Worm (Caenorhabditis elegans) whole organism, L2 larva: ENCODE data around the gene srh-304.

Experiments used
- C34F6.9 ChIP-seq: fragments of 150-350 bp; optimal IDR thresholded peaks from 2 replicates; lab custom pipeline; 2014; ENCODE audit warnings: missing biosample characterization, missing genetic modification characterization
- F13H6.1 ChIP-seq: sonication (generic microtip); optimal IDR thresholded peaks from 2 replicates; lab custom pipeline; 2016; ENCODE audit warnings: missing genetic modification characterization, missing compliant biosample characterization
- R02D3.7 ChIP-seq: fragments of 150-350 bp; optimal IDR thresholded peaks from 2 replicates; lab custom pipeline; 2014; ENCODE audit warnings: missing biosample characterization, missing genetic modification characterization
- Y55F3AM.14 ChIP-seq: fragments of 200-800 bp; sonication (Bioruptor generic); optimal IDR thresholded peaks from 2 replicates; lab custom pipeline; 2018; ENCODE audit warnings: mild to moderate bottlenecking, missing genetic modification characterization, missing compliant biosample characterization
- ZK546.5 ChIP-seq: sonication (generic microtip); optimal IDR thresholded peaks from 2 replicates; lab custom pipeline; 2017; ENCODE audit warnings: missing biosample characterization, missing genetic modification characterization
- alr-1 ChIP-seq: fragments of 150-350 bp; optimal IDR thresholded peaks from 2 replicates; lab custom pipeline; 2014; ENCODE audit warnings: missing biosample characterization, missing genetic modification characterization
- aly-2 ChIP-seq: fragments of 150-350 bp; optimal IDR thresholded peaks from 2 replicates; lab custom pipeline; 2014; ENCODE audit warnings: missing biosample characterization, missing genetic modification characterization
- blmp-1 ChIP-seq: sonication (generic microtip); optimal IDR thresholded peaks from 2 replicates; lab custom pipeline; 2017; ENCODE audit warnings: missing genetic modification characterization, mild to moderate bottlenecking, missing compliant biosample characterization, antibody characterized with exemption, moderate library complexity; ENCODE audit not compliant: insufficient read depth
- ceh-16 ChIP-seq: fragments of 150-350 bp; optimal IDR thresholded peaks from 2 replicates; lab custom pipeline; 2014; ENCODE audit warnings: missing biosample characterization, missing genetic modification characterization
- ceh-82 ChIP-seq: fragments of 150-350 bp; optimal IDR thresholded peaks from 2 replicates; lab custom pipeline; 2014; ENCODE audit warnings: missing biosample characterization, missing genetic modification characterization
- crh-2 ChIP-seq: sonication (generic microtip); optimal IDR thresholded peaks from 2 replicates; lab custom pipeline; 2017; ENCODE audit warnings: missing biosample characterization, missing genetic modification characterization
- dmd-4 ChIP-seq: sonication (generic microtip); optimal IDR thresholded peaks from 2 replicates; lab custom pipeline; 2017; ENCODE audit warnings: missing biosample characterization, missing genetic modification characterization
- egl-27 ChIP-seq: sonication (generic microtip); optimal IDR thresholded peaks from 3 replicates; lab custom pipeline; 2017; ENCODE audit warnings: missing biosample characterization, missing genetic modification reagents, missing genetic modification characterization
- elt-1 ChIP-seq: fragments of 150-350 bp; optimal IDR thresholded peaks from 2 replicates; lab custom pipeline; 2014; ENCODE audit warnings: missing biosample characterization, missing genetic modification characterization
- fos-1 ChIP-seq: fragments of 150-350 bp; optimal IDR thresholded peaks from 2 replicates; lab custom pipeline; 2014; ENCODE audit warnings: missing biosample characterization, missing genetic modification characterization
- gmeb-1 ChIP-seq: fragments of 150-350 bp; optimal IDR thresholded peaks from 2 replicates; lab custom pipeline; 2014; ENCODE audit warnings: missing biosample characterization, missing genetic modification characterization
- lin-11 ChIP-seq: fragments of 150-350 bp; sonication (generic microtip); optimal IDR thresholded peaks from 2 replicates; lab custom pipeline; 2014; ENCODE audit warnings: missing biosample characterization, missing genetic modification characterization, inconsistent platforms, mixed read lengths
- lin-13 ChIP-seq: fragments of 150-350 bp; optimal IDR thresholded peaks from 2 replicates; lab custom pipeline; 2014; ENCODE audit warnings: missing biosample characterization, missing genetic modification reagents, missing genetic modification characterization
- lin-39 ChIP-seq: fragments of 150-350 bp; optimal IDR thresholded peaks from 2 replicates; lab custom pipeline; 2014; ENCODE audit warnings: missing biosample characterization, missing genetic modification reagents, missing genetic modification characterization
- lsy-2 ChIP-seq, 2 experiments: fragments of 150-350 bp in 1 of 2; sonication (generic microtip) in 1 of 2; optimal IDR thresholded peaks; 2 replicates each; lab custom pipeline; 2014 to 2017; ENCODE audit warnings: missing biosample characterization in 2 of 2, missing genetic modification characterization in 2 of 2
- mab-5 ChIP-seq: fragments of 150-350 bp; optimal IDR thresholded peaks from 2 replicates; lab custom pipeline; 2014; ENCODE audit warnings: missing biosample characterization, missing genetic modification characterization
- mbf-1 ChIP-seq: sonication (generic microtip); optimal IDR thresholded peaks from 2 replicates; lab custom pipeline; 2017; ENCODE audit warnings: missing biosample characterization, missing genetic modification characterization
- mdl-1 ChIP-seq, 2 experiments: fragments of 150-350 bp in 1 of 2; sonication (generic microtip) in 1 of 2; optimal IDR thresholded peaks; 2 replicates each; lab custom pipeline; 2017; ENCODE audit warnings: missing biosample characterization in 2 of 2, missing genetic modification characterization in 2 of 2
- nhr-10 ChIP-seq: sonication (generic microtip); optimal IDR thresholded peaks from 2 replicates; lab custom pipeline; 2017; ENCODE audit warnings: missing biosample characterization, missing genetic modification characterization
- nhr-11 ChIP-seq: fragments of 150-350 bp; optimal IDR thresholded peaks from 2 replicates; lab custom pipeline; 2014; ENCODE audit warnings: missing biosample characterization, missing genetic modification characterization
- nhr-12 ChIP-seq: fragments of 150-350 bp; optimal IDR thresholded peaks from 2 replicates; lab custom pipeline; 2014; ENCODE audit warnings: missing biosample characterization, missing genetic modification characterization
- nhr-129 ChIP-seq: fragments of 150-350 bp; optimal IDR thresholded peaks from 2 replicates; lab custom pipeline; 2014; ENCODE audit warnings: missing biosample characterization, missing genetic modification characterization
- nhr-21 ChIP-seq: fragments of 150-350 bp; optimal IDR thresholded peaks from 2 replicates; lab custom pipeline; 2014; ENCODE audit warnings: missing biosample characterization, missing genetic modification characterization
- nhr-23 ChIP-seq: fragments of 150-350 bp; optimal IDR thresholded peaks from 2 replicates; lab custom pipeline; 2014; ENCODE audit warnings: missing biosample characterization, missing genetic modification reagents, missing genetic modification characterization
- nhr-237 ChIP-seq: fragments of 150-350 bp; optimal IDR thresholded peaks from 2 replicates; lab custom pipeline; 2014; ENCODE audit warnings: missing biosample characterization, missing genetic modification characterization
- nhr-25 ChIP-seq: fragments of 150-350 bp; sonication (generic microtip); optimal IDR thresholded peaks from 3 replicates; lab custom pipeline; 2014; ENCODE audit warnings: missing biosample characterization, missing genetic modification characterization
- nhr-6 ChIP-seq: fragments of 150-350 bp; optimal IDR thresholded peaks from 2 replicates; lab custom pipeline; 2014; ENCODE audit warnings: missing biosample characterization, missing genetic modification characterization
- peb-1 ChIP-seq: fragments of 150-350 bp; optimal IDR thresholded peaks from 2 replicates; lab custom pipeline; 2014; ENCODE audit warnings: missing biosample characterization, missing genetic modification characterization
- sem-4 ChIP-seq: fragments of 150-350 bp; optimal IDR thresholded peaks from 2 replicates; lab custom pipeline; 2014; ENCODE audit warnings: missing biosample characterization, missing genetic modification reagents, missing genetic modification characterization
- skn-1 ChIP-seq: sonication (generic microtip); optimal IDR thresholded peaks from 2 replicates; lab custom pipeline; 2017; ENCODE audit warnings: missing biosample characterization, missing genetic modification characterization
- sma-3 ChIP-seq: sonication (generic microtip); optimal IDR thresholded peaks from 2 replicates; lab custom pipeline; 2016; ENCODE audit warnings: missing genetic modification reagents, missing genetic modification characterization, missing compliant biosample characterization
- sma-9 ChIP-seq, 2 experiments: fragments of 150-350 bp in 1 of 2; sonication (generic microtip) in 1 of 2; optimal IDR thresholded peaks; 2 replicates each; lab custom pipeline; 2014 to 2016; ENCODE audit warnings: missing genetic modification characterization in 2 of 2, mild to moderate bottlenecking in 1 of 2, missing biosample characterization in 1 of 2, missing compliant biosample characterization in 1 of 2, missing genetic modification reagents in 1 of 2, moderate library complexity in 1 of 2
- snpc-4 ChIP-seq: fragments of 150-350 bp; optimal IDR thresholded peaks from 2 replicates; lab custom pipeline; 2014; ENCODE audit warnings: missing biosample characterization, missing genetic modification characterization
- unc-39 ChIP-seq: fragments of 150-350 bp; optimal IDR thresholded peaks from 2 replicates; lab custom pipeline; 2014; ENCODE audit warnings: missing biosample characterization, missing genetic modification characterization
- unc-55 ChIP-seq: fragments of 150-350 bp; sonication (generic microtip); optimal IDR thresholded peaks from 3 replicates; lab custom pipeline; 2014; ENCODE audit warnings: missing biosample characterization, missing genetic modification reagents, missing genetic modification characterization
- zag-1 ChIP-seq: fragments of 150-350 bp; optimal IDR thresholded peaks from 2 replicates; lab custom pipeline; 2014; ENCODE audit warnings: missing biosample characterization, missing genetic modification characterization
- ztf-11 ChIP-seq: sonication (generic microtip); optimal IDR thresholded peaks from 2 replicates; lab custom pipeline; 2017; ENCODE audit warnings: missing biosample characterization, missing genetic modification characterization

srh-304 gene

DNA sequence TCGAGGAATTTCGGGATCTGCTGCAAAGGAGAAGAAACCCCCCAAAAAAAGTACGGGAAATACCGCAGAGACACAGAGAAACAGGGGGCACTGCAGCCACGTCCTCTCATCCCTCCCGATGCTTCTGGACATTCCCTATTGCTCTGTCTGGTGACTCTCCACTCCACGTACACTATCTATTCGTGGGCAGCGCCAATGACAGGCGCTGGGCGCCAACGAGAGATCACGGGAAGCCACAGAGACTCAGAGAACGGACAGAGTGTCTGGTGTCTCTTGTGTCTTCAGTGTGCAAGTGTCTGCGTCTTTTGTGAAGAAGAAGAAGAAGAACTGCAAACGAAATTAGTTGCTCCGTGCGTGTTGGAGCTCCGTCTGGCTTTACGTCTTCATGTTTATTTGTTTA, 29.5 kb downstream of the srh-304 start:
- TF ChIP-seq sem-4 (tag; lab: Kevin White, UChicago), result peak; percentile 55
- TF ChIP-seq lsy-2 (tag; optimal IDR thresholded peaks at IDR 0.05; lab: Kevin White, UChicago), result peak; percentile 72 to 91
- peak; percentile 80 for TF ChIP-seq egl-27 (tag; lab: Kevin White, UChicago)
- TF ChIP-seq C34F6.9 (tag; lab: Kevin White, UChicago), result peak; percentile 88
- peak; percentile 2 for TF ChIP-seq ztf-11 (tag; lab: Kevin White, UChicago)
- TF ChIP-seq zag-1 (tag; lab: Kevin White, UChicago), result peak; percentile 74
- TF ChIP-seq gmeb-1 (tag; lab: Kevin White, UChicago), result peak; percentile 52
- TF ChIP-seq blmp-1 (tag; lab: Kevin White, UChicago), result peak; percentile 29
- TF ChIP-seq snpc-4, result peak; percentile 76
- no peak for TF ChIP-seq dmd-4 (tag; lab: Kevin White, UChicago)
- peak; percentile 69 for TF ChIP-seq fos-1 (tag; lab: Kevin White, UChicago)
- peak; percentile 91 for TF ChIP-seq lin-11 (tag; lab: Kevin White, UChicago)
- peak; percentile 55 for TF ChIP-seq nhr-6
- TF ChIP-seq F13H6.1 (tag; lab: Kevin White, UChicago), result peak; percentile 94
- no peak for TF ChIP-seq nhr-23 (tag; lab: Kevin White, UChicago)
- peak; percentile 23 for TF ChIP-seq ceh-16 (tag; lab: Kevin White, UChicago)
- peak; percentile 72 for TF ChIP-seq sma-3
- peak; percentile 87 for TF ChIP-seq unc-55
- no peak for TF ChIP-seq R02D3.7 (tag; lab: Kevin White, UChicago)
- no peak for TF ChIP-seq nhr-11 (tag; lab: Kevin White, UChicago)
- TF ChIP-seq mdl-1 (tag; optimal IDR thresholded peaks at IDR 0.05; lab: Kevin White, UChicago), result peak; percentile 34 to 74
- peak; percentile 13 for TF ChIP-seq mab-5 (tag; lab: Kevin White, UChicago)
- TF ChIP-seq nhr-21 (tag; lab: Kevin White, UChicago), result peak; percentile 67
- peak; percentile 32 for TF ChIP-seq nhr-237 (tag; lab: Kevin White, UChicago)
- TF ChIP-seq nhr-10 (tag; lab: Kevin White, UChicago), result no peak
- peak; percentile 33 for TF ChIP-seq nhr-25 (tag; lab: Kevin White, UChicago)
- TF ChIP-seq Y55F3AM.14 (GFP tag; lab: Kevin White, UChicago), result no peak
- peak; percentile 78 for TF ChIP-seq lin-13
- peak; percentile 96 for TF ChIP-seq crh-2 (tag; lab: Kevin White, UChicago)
- no peak for TF ChIP-seq nhr-12 (tag; lab: Kevin White, UChicago)
- no peak for TF ChIP-seq elt-1 (tag; lab: Kevin White, UChicago)
- TF ChIP-seq aly-2 (tag; lab: Kevin White, UChicago), result no peak
- peak; percentile 80 for TF ChIP-seq sma-9 (GFP tag; optimal IDR thresholded peaks at IDR 0.05; lab: Kevin White, UChicago)
- TF ChIP-seq sma-9 (tag; optimal IDR thresholded peaks at IDR 0.05; lab: Kevin White, UChicago), result no peak
- TF ChIP-seq nhr-129 (tag; lab: Kevin White, UChicago), result peak; percentile 91

DNA sequence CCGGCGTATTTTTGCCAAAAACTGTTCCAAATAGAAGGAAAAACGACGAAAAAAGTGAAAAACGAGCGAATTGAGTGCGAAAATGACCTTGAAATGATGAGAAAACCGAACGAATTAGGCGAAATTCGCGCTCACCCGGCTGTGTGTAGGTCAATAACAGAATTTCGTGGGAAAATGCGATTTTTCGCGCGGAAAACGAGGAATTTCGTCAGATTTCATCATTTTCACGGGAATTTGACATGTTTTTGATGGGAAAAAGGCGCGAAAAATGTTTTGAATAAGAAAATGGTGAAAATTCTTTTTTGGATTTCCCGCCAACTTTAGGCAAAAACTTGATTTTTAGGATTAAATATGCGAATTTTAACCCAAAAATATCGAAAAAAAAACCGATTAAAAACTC, 30.7 kb downstream of the srh-304 start:
- no peak for TF ChIP-seq ceh-82 (tag; lab: Kevin White, UChicago)
- TF ChIP-seq C34F6.9 (tag; lab: Kevin White, UChicago), result no peak
- no peak for TF ChIP-seq nhr-12 (tag; lab: Kevin White, UChicago)
- no peak for TF ChIP-seq peb-1 (tag; lab: Kevin White, UChicago)
- no peak for TF ChIP-seq dmd-4 (tag; lab: Kevin White, UChicago)
- TF ChIP-seq skn-1 (tag; lab: Kevin White, UChicago), result no peak
- TF ChIP-seq nhr-6, result no peak
- no peak for TF ChIP-seq lin-39
- TF ChIP-seq ceh-16 (tag; lab: Kevin White, UChicago), result no peak
- no peak for TF ChIP-seq alr-1
- no peak for TF ChIP-seq mab-5 (tag; lab: Kevin White, UChicago)
- TF ChIP-seq mbf-1 (tag; lab: Kevin White, UChicago), result no peak
- no peak for TF ChIP-seq ZK546.5 (tag; lab: Kevin White, UChicago)
- no peak for TF ChIP-seq sma-3
- TF ChIP-seq F13H6.1 (tag; lab: Kevin White, UChicago), result no peak
- TF ChIP-seq nhr-129 (tag; lab: Kevin White, UChicago), result no peak
- TF ChIP-seq snpc-4, result no peak
- TF ChIP-seq unc-39 (tag; lab: Kevin White, UChicago), result no peak
- no peak for TF ChIP-seq elt-1 (tag; lab: Kevin White, UChicago)
